Worm (Caenorhabditis elegans) whole organism, early embryonic: Measurements from ENCODE around the gene nhr-180.

ENCODE experiments used
- B0310.2 ChIP-seq: sonication (generic microtip); optimal IDR thresholded peaks from 2 replicates; lab custom pipeline; 2016; ENCODE audit warnings: mild to moderate bottlenecking, missing genetic modification characterization, missing compliant biosample characterization
- F13C5.2 ChIP-seq: sonication (generic microtip); optimal IDR thresholded peaks from 2 replicates; lab custom pipeline; 2017; ENCODE audit warnings: mild to moderate bottlenecking, missing genetic modification characterization, inconsistent platforms, missing compliant biosample characterization
- ama-1 ChIP-seq: fragments of 150-350 bp; optimal IDR thresholded peaks from 2 replicates; lab custom pipeline; 2014
- ceh-36 ChIP-seq: sonication (generic microtip); optimal IDR thresholded peaks from 2 replicates; lab custom pipeline; 2016; ENCODE audit warnings: missing genetic modification characterization, inconsistent platforms, missing compliant biosample characterization
- flt-1 ChIP-seq: fragments of 200-800 bp; sonication (Bioruptor generic); IDR thresholded peaks from 2 replicates; pipeline ENCODE4 v1.3.6; 2022; ENCODE audit warnings: missing genetic modification characterization, missing compliant biosample characterization
- hmg-4 ChIP-seq: fragments of 200-800 bp; sonication (Bioruptor generic); optimal IDR thresholded peaks from 2 replicates; lab custom pipeline; 2018; ENCODE audit warnings: mild to moderate bottlenecking, missing genetic modification characterization, missing compliant biosample characterization
- scrt-1 ChIP-seq: fragments of 200-800 bp; sonication (Bioruptor generic); IDR thresholded peaks from 2 replicates; pipeline ENCODE4 v1.3.6; 2022; ENCODE audit warnings: missing genetic modification characterization, missing compliant biosample characterization
- sea-1 ChIP-seq: fragments of 200-800 bp; sonication (Bioruptor generic); conservative IDR thresholded peaks from 2 replicates; pipeline ENCODE4 v1.3.6; 2022; ENCODE audit warnings: missing genetic modification characterization, missing compliant biosample characterization
- tbx-11 ChIP-seq: fragments of 200-800 bp; sonication (Bioruptor generic); IDR thresholded peaks from 2 replicates; pipeline ENCODE4 v1.3.6; 2022; ENCODE audit warnings: missing genetic modification characterization, missing compliant biosample characterization
- tbx-37 ChIP-seq: fragments of 200-800 bp; sonication (Bioruptor generic); conservative IDR thresholded peaks from 2 replicates; pipeline ENCODE4 v1.3.6; 2022; ENCODE audit warnings: missing genetic modification reagents, missing genetic modification characterization, missing compliant biosample characterization
- tra-4 ChIP-seq: sonication (generic microtip); optimal IDR thresholded peaks from 2 replicates; lab custom pipeline; 2017; ENCODE audit warnings: missing genetic modification characterization, missing compliant biosample characterization

DNA sequence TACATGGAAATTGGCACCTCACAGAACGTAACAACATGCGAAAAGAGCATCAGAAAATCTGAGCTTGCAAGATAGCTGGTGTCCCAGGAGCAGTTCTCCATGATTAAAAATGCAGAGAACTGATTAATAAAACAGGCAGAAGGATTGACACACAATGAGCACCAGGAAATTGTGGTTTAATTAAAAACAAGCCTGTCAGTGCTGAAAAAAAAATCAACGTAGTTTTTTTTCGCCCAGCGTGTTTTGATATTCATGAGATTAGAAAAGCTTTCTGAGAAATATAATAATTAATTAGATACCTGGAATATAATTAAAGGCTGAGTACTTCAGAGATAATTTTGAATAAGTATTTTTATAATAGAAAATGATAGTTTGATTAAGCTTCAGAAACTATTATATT lies 9.6 kb downstream of the nhr-180 start, which contains the start of gene srh-246:
- no peak for TF ChIP-seq F13C5.2 (tag; lab: Kevin White, UChicago)
- no peak for TF ChIP-seq tbx-11 (GFP tag; lab: Robert Waterston, UW)
- no peak for TF ChIP-seq ceh-36
- TF ChIP-seq flt-1 = no peak
- no peak for TF ChIP-seq hmg-4 (GFP tag; lab: Kevin White, UChicago)
- TF ChIP-seq B0310.2 = no peak
- TF ChIP-seq sea-1 (GFP tag; lab: Robert Waterston, UW) = no peak
- TF ChIP-seq tra-4 (tag; lab: Kevin White, UChicago) = no peak
- no peak for TF ChIP-seq scrt-1 (GFP tag; lab: Robert Waterston, UW)
- TF ChIP-seq ama-1 (lab: Kevin White, UChicago) = no peak
- TF ChIP-seq tbx-37 = no peak
